Fruit fly (Drosophila melanogaster): ENCODE data around the gene TTLL4B.

dm6 chr2L:3823835-3824234 is 38.6 kb upstream of the TTLL4B start:
- no peak for TF ChIP-seq Clk (GFP tag; optimal IDR thresholded peaks at IDR 0.05)
- no peak for TF ChIP-seq ovo (GFP tag; optimal IDR thresholded peaks at IDR 0.05)
- no peak for TF ChIP-seq cnc (optimal IDR thresholded peaks at IDR 0.05)
- TF ChIP-seq CG5204 (GFP tag; optimal IDR thresholded peaks at IDR 0.05), result no peak
- TF ChIP-seq kay (GFP tag; ENCODE audit: borderline replicate concordance), result no peak
- TF ChIP-seq Mnt (GFP tag; optimal IDR thresholded peaks at IDR 0.05), result no peak
- TF ChIP-seq CG33017 (tag; optimal IDR thresholded peaks at IDR 0.05), result no peak
- TF ChIP-seq toe (GFP tag; optimal IDR thresholded peaks at IDR 0.05), result no peak
- TF ChIP-seq tj (GFP tag; optimal IDR thresholded peaks at IDR 0.05), result no peak
- no peak for TF ChIP-seq Crg-1 (GFP tag; optimal IDR thresholded peaks at IDR 0.05)
- TF ChIP-seq CG12768 (GFP tag; optimal IDR thresholded peaks at IDR 0.05), result no peak
